Worm (Caenorhabditis elegans) whole organism, early embryonic: ENCODE measurements around the gene C15C8.5.

Experiments
- ama-1 ChIP-seq: fragments of 150-350 bp; optimal IDR thresholded peaks from 2 replicates; lab custom pipeline; 2014
- ceh-36 ChIP-seq: sonication (generic microtip); optimal IDR thresholded peaks from 2 replicates; lab custom pipeline; 2016; ENCODE audit warnings: missing genetic modification characterization, inconsistent platforms, missing compliant biosample characterization
- flt-1 ChIP-seq: fragments of 200-800 bp; sonication (Bioruptor generic); IDR thresholded peaks from 2 replicates; pipeline ENCODE4 v1.3.6; 2022; ENCODE audit warnings: missing genetic modification characterization, missing compliant biosample characterization
- hmg-4 ChIP-seq: fragments of 200-800 bp; sonication (Bioruptor generic); optimal IDR thresholded peaks from 2 replicates; lab custom pipeline; 2018; ENCODE audit warnings: mild to moderate bottlenecking, missing genetic modification characterization, missing compliant biosample characterization

ce11 chrV:12708305-12708704 lies 39.5 kb upstream of the C15C8.5 start, which contains the start of gene R11D1.2:
- TF ChIP-seq ama-1 (lab: Kevin White, UChicago) (no peak), hmg-4 (GFP tag; lab: Kevin White, UChicago) (no peak), flt-1 (GFP tag; lab: Robert Waterston, UW) (no peak), ceh-36 (tag; lab: Kevin White, UChicago) (no peak)
